Worm (Caenorhabditis elegans): Measurements from ENCODE around the gene AH10.2.

- TF ChIP-seq flt-1 (GFP tag; IDR thresholded peaks at IDR 0.05), result no peak
- TF ChIP-seq ama-1 (optimal IDR thresholded peaks at IDR 0.05), result no peak
Observed at ce11 chrV:14145267-14145666, 11.3 kb upstream of the AH10.2 start, which contains the start of gene par-1.
